Fruit fly (Drosophila melanogaster) whole organism, prepupa: Measurements from ENCODE around the gene CG43675.

Experiments
- Blimp-1 ChIP-seq: fragments of 200-800 bp; sonication (Bioruptor generic); optimal IDR thresholded peaks from 3 replicates; lab custom pipeline; 2017; ENCODE audit warnings: missing biosample characterization, missing genetic modification characterization, mild to moderate bottlenecking, moderate library complexity, missing genetic modification reagents
- CG10669 ChIP-seq: fragments of 200-800 bp; sonication (Bioruptor generic); optimal IDR thresholded peaks from 3 replicates; lab custom pipeline; 2018; ENCODE audit warnings: missing biosample characterization, mild to moderate bottlenecking, missing genetic modification characterization, moderate library complexity
- CG11762 ChIP-seq: fragments of 200-800 bp; sonication (Bioruptor generic); optimal IDR thresholded peaks from 3 replicates; lab custom pipeline; 2016; ENCODE audit warnings: missing biosample characterization, missing genetic modification characterization; ENCODE audit not compliant: insufficient read depth
- CG11902 ChIP-seq: fragments of 200-800 bp; sonication (Bioruptor generic); optimal IDR thresholded peaks from 3 replicates; lab custom pipeline; 2016; ENCODE audit warnings: missing biosample characterization, missing genetic modification characterization
- CG15336 ChIP-seq: fragments of 200-800 bp; sonication (Bioruptor generic); IDR thresholded peaks from 2 replicates; pipeline ENCODE4 v1.3.6; 2022; ENCODE audit warnings: missing biosample characterization, missing genetic modification characterization
- CG1621 ChIP-seq: fragments of 200-800 bp; sonication (Bioruptor generic); optimal IDR thresholded peaks from 3 replicates; lab custom pipeline; 2018; ENCODE audit warnings: missing biosample characterization, mild to moderate bottlenecking, missing genetic modification characterization
- CG16779 ChIP-seq: fragments of 200-800 bp; sonication (Bioruptor generic); optimal IDR thresholded peaks from 3 replicates; lab custom pipeline; 2017; ENCODE audit warnings: missing biosample characterization, mild to moderate bottlenecking, missing genetic modification characterization
- CG3032 ChIP-seq: fragments of 200-800 bp; optimal IDR thresholded peaks from 2 replicates; lab custom pipeline; 2019; ENCODE audit warnings: missing biosample characterization, mild to moderate bottlenecking, missing genetic modification characterization, moderate library complexity
- CG31627 ChIP-seq: fragments of 200-800 bp; sonication (Bioruptor generic); optimal IDR thresholded peaks from 3 replicates; lab custom pipeline; 2016; ENCODE audit warnings: missing biosample characterization, missing genetic modification characterization
- CG32006 ChIP-seq: fragments of 200-800 bp; sonication (Bioruptor generic); optimal IDR thresholded peaks from 3 replicates; lab custom pipeline; 2017; ENCODE audit warnings: missing biosample characterization, mild to moderate bottlenecking, missing genetic modification characterization
- CG34406 ChIP-seq: fragments of 200-800 bp; sonication (Bioruptor generic); optimal IDR thresholded peaks from 3 replicates; lab custom pipeline; 2016; ENCODE audit warnings: missing biosample characterization, missing genetic modification characterization
- CG4318 ChIP-seq: fragments of 200-800 bp; sonication (Bioruptor generic); optimal IDR thresholded peaks from 3 replicates; lab custom pipeline; 2017; ENCODE audit warnings: missing biosample characterization, mild to moderate bottlenecking, missing genetic modification characterization
- CG6276 ChIP-seq: fragments of 200-800 bp; sonication (Bioruptor generic); optimal IDR thresholded peaks from 2 replicates; lab custom pipeline; 2017; ENCODE audit warnings: missing biosample characterization, mild to moderate bottlenecking, missing genetic modification characterization
- CG6792 ChIP-seq: fragments of 200-800 bp; sonication (Bioruptor generic); optimal IDR thresholded peaks from 3 replicates; lab custom pipeline; 2016; ENCODE audit warnings: missing biosample characterization, missing genetic modification characterization
- CG6808 ChIP-seq: fragments of 200-800 bp; sonication (Bioruptor generic); optimal IDR thresholded peaks from 3 replicates; lab custom pipeline; 2017; ENCODE audit warnings: missing biosample characterization, missing genetic modification characterization, mild to moderate bottlenecking, moderate library complexity, missing genetic modification reagents
- CG7368 ChIP-seq: fragments of 200-800 bp; sonication (Bioruptor generic); optimal IDR thresholded peaks from 3 replicates; lab custom pipeline; 2016; ENCODE audit warnings: missing biosample characterization, missing genetic modification characterization
- CG8319 ChIP-seq: fragments of 200-800 bp; sonication (Bioruptor generic); optimal IDR thresholded peaks from 3 replicates; lab custom pipeline; 2016; ENCODE audit warnings: missing biosample characterization, missing genetic modification characterization
- CG8632 ChIP-seq: fragments of 200-800 bp; sonication (Bioruptor generic); optimal IDR thresholded peaks from 3 replicates; lab custom pipeline; 2016; ENCODE audit warnings: missing biosample characterization, missing genetic modification characterization
- CG9139 ChIP-seq: fragments of 200-800 bp; sonication (Bioruptor generic); optimal IDR thresholded peaks from 3 replicates; lab custom pipeline; 2017; ENCODE audit warnings: missing biosample characterization, mild to moderate bottlenecking, missing genetic modification characterization
- Eip75B ChIP-seq: fragments of 200-800 bp; sonication (Bioruptor generic); optimal IDR thresholded peaks from 3 replicates; lab custom pipeline; 2016; ENCODE audit warnings: missing biosample characterization, missing genetic modification characterization
- Eip93F ChIP-seq: fragments of 200-800 bp; sonication (Bioruptor generic); optimal IDR thresholded peaks from 2 replicates; lab custom pipeline; 2016; ENCODE audit warnings: missing biosample characterization, mild to moderate bottlenecking, missing genetic modification characterization
- Ets21C ChIP-seq: fragments of 200-800 bp; sonication (Bioruptor generic); optimal IDR thresholded peaks from 3 replicates; lab custom pipeline; 2016; ENCODE audit warnings: missing biosample characterization, missing genetic modification characterization
- Gug ChIP-seq: fragments of 200-800 bp; sonication (Bioruptor generic); IDR thresholded peaks from 2 replicates; pipeline ENCODE4 v1.3.6; 2022; ENCODE audit warnings: missing biosample characterization, missing genetic modification characterization
- Hr38 ChIP-seq: sonication (Bioruptor generic); optimal IDR thresholded peaks from 2 replicates; lab custom pipeline; 2016; ENCODE audit warnings: missing biosample characterization, missing genetic modification characterization
- Hr39 ChIP-seq: fragments of 200-800 bp; sonication (Bioruptor generic); optimal IDR thresholded peaks from 2 replicates; lab custom pipeline; 2016; ENCODE audit warnings: missing biosample characterization, missing genetic modification characterization
- Met ChIP-seq: fragments of 200-800 bp; sonication (Bioruptor generic); optimal IDR thresholded peaks from 3 replicates; lab custom pipeline; 2016; ENCODE audit warnings: missing biosample characterization, missing genetic modification characterization
- Smox ChIP-seq: fragments of 200-800 bp; sonication (Bioruptor generic); optimal IDR thresholded peaks from 3 replicates; lab custom pipeline; 2016; ENCODE audit warnings: missing biosample characterization, missing genetic modification characterization
- Sox102F ChIP-seq: fragments of 200-800 bp; sonication (Bioruptor generic); optimal IDR thresholded peaks from 2 replicates; lab custom pipeline; 2016; ENCODE audit warnings: missing biosample characterization, mild to moderate bottlenecking, missing genetic modification characterization
- Sox14 ChIP-seq: fragments of 200-800 bp; sonication (Bioruptor generic); optimal IDR thresholded peaks from 3 replicates; lab custom pipeline; 2016; ENCODE audit warnings: missing biosample characterization, missing genetic modification characterization
- acj6 ChIP-seq: fragments of 200-800 bp; sonication (Bioruptor generic); optimal IDR thresholded peaks from 3 replicates; lab custom pipeline; 2016; ENCODE audit warnings: missing biosample characterization, missing genetic modification characterization
- cyc ChIP-seq: fragments of 200-800 bp; sonication (Bioruptor generic); optimal IDR thresholded peaks from 3 replicates; lab custom pipeline; 2016; ENCODE audit warnings: missing biosample characterization, missing genetic modification characterization
- dac ChIP-seq: fragments of 200-800 bp; sonication (Bioruptor generic); optimal IDR thresholded peaks from 2 replicates; lab custom pipeline; 2017; ENCODE audit warnings: missing biosample characterization, mild to moderate bottlenecking, missing genetic modification characterization
- dsx ChIP-seq: fragments of 200-800 bp; optimal IDR thresholded peaks from 3 replicates; lab custom pipeline; 2019; ENCODE audit warnings: missing biosample characterization, mild to moderate bottlenecking, missing genetic modification characterization, moderate library complexity; ENCODE audit not compliant: poor library complexity, severe bottlenecking
- esn ChIP-seq: fragments of 200-800 bp; sonication (Bioruptor generic); optimal IDR thresholded peaks from 2 replicates; lab custom pipeline; 2016; ENCODE audit warnings: missing biosample characterization, mild to moderate bottlenecking, missing genetic modification characterization, moderate library complexity
- fd59A ChIP-seq: fragments of 200-800 bp; sonication (Bioruptor generic); optimal IDR thresholded peaks from 2 replicates; lab custom pipeline; 2017; ENCODE audit warnings: missing biosample characterization, mild to moderate bottlenecking, missing genetic modification characterization, missing genetic modification reagents
- fd85E ChIP-seq: fragments of 200-800 bp; sonication (Bioruptor generic); optimal IDR thresholded peaks from 3 replicates; lab custom pipeline; 2016; ENCODE audit warnings: missing biosample characterization, missing genetic modification characterization
- fkh ChIP-seq: fragments of 200-800 bp; sonication (Bioruptor generic); optimal IDR thresholded peaks from 3 replicates; lab custom pipeline; 2017; ENCODE audit warnings: missing biosample characterization, mild to moderate bottlenecking, missing genetic modification characterization, moderate library complexity
- net ChIP-seq: fragments of 200-800 bp; sonication (Bioruptor generic); optimal IDR thresholded peaks from 3 replicates; lab custom pipeline; 2016; ENCODE audit warnings: missing biosample characterization, missing genetic modification characterization
- salr ChIP-seq, 2 experiments: fragments of 200-800 bp; sonication (Bioruptor generic); optimal IDR thresholded peaks; 3 replicates each; lab custom pipeline; 2016 to 2018; ENCODE audit warnings: missing biosample characterization in 2 of 2, missing genetic modification characterization in 2 of 2, mild to moderate bottlenecking in 1 of 2
- ss ChIP-seq, 2 experiments: fragments of 200-800 bp; sonication (Bioruptor generic); optimal IDR thresholded peaks; 2 replicates in 1 of 2; 3 replicates in 1 of 2; lab custom pipeline; 2017 to 2018; ENCODE audit warnings: mild to moderate bottlenecking in 2 of 2, missing biosample characterization in 2 of 2, missing genetic modification characterization in 2 of 2, moderate library complexity in 1 of 2
- svp ChIP-seq: fragments of 200-800 bp; sonication (Bioruptor generic); peaks from one replicate; lab custom pipeline; 2016; ENCODE audit warnings: missing biosample characterization, missing genetic modification characterization
- topi ChIP-seq: fragments of 200-800 bp; sonication (Bioruptor generic); optimal IDR thresholded peaks from 3 replicates; lab custom pipeline; 2016; ENCODE audit warnings: missing biosample characterization, missing genetic modification characterization
- vri ChIP-seq: fragments of 200-800 bp; sonication (Bioruptor generic); optimal IDR thresholded peaks from 3 replicates; lab custom pipeline; 2016; ENCODE audit warnings: missing biosample characterization, mild to moderate bottlenecking, missing genetic modification characterization

The CG43675 gene

dm6 chr3R:9351415-9352379 lies 3.6 kb upstream of the CG43675 start (continued):
- TF ChIP-seq acj6 (GFP tag; lab: Kevin White, UChicago) (peak; percentile 73), fd59A (peak; percentile 28), Hr38 (GFP tag; lab: Kevin White, UChicago) (no peak), salr (GFP tag; optimal IDR thresholded peaks at IDR 0.05; lab: Kevin White, UChicago) (peak in 1 of 2 experiments; percentile 81), CG6276 (peak; percentile 54), CG32006 (peak; percentile 88), fkh (GFP tag; lab: Kevin White, UChicago) (peak; percentile 95), CG31627 (GFP tag; lab: Kevin White, UChicago) (peak; percentile 47), topi (GFP tag; lab: Kevin White, UChicago) (peak; percentile 57), CG11902 (GFP tag; lab: Kevin White, UChicago) (peak; percentile 10), Met (GFP tag; lab: Kevin White, UChicago) (peak; percentile 68), CG8319 (GFP tag; lab: Kevin White, UChicago) (no peak), CG6808 (GFP tag; lab: Kevin White, UChicago) (peak; percentile 33), CG34406 (GFP tag; lab: Kevin White, UChicago) (peak; percentile 51), CG8632 (peak; percentile 58), Ets21C (GFP tag; lab: Kevin White, UChicago) (peak; percentile 25), CG1621 (peak; percentile 17), fd85E (GFP tag; lab: Kevin White, UChicago) (peak; percentile 44), CG9139 (peak; percentile 10), CG7368 (GFP tag; lab: Kevin White, UChicago) (peak; percentile 51), CG4318 (GFP tag; lab: Kevin White, UChicago) (peak; percentile 63), ss (GFP tag; optimal IDR thresholded peaks at IDR 0.05; lab: Kevin White, UChicago) (peak in 1 of 2 experiments; percentile 25), CG6792 (peak; percentile 4), CG3032 (peak; percentile 29)

dm6 chr3R:9352595-9353275 lies 2.6 kb upstream of the CG43675 start:
- TF ChIP-seq acj6 (GFP tag; lab: Kevin White, UChicago) = no peak
- no peak for TF ChIP-seq dac (GFP tag; lab: Kevin White, UChicago)
- TF ChIP-seq dsx (GFP tag; lab: Kevin White, UChicago) = peak; percentile 14
- TF ChIP-seq, all 60 proteins: peak for 1

dm6 chr3R:9353276-9353652 lies 2.0 kb upstream of the CG43675 start:
- TF ChIP-seq Sox14 (GFP tag; lab: Kevin White, UChicago) (peak; percentile 79), CG9139 (peak; percentile 44), Met (GFP tag; lab: Kevin White, UChicago) (peak; percentile 88), Blimp-1 (GFP tag; lab: Kevin White, UChicago) (peak; percentile 72), CG15336 (no peak), acj6 (GFP tag; lab: Kevin White, UChicago) (peak; percentile 90), CG11762 (GFP tag; lab: Kevin White, UChicago) (peak; percentile 88), Eip93F (peak; percentile 90), topi (GFP tag; lab: Kevin White, UChicago) (peak; percentile 85), net (GFP tag; lab: Kevin White, UChicago) (peak; percentile 85), Hr38 (GFP tag; lab: Kevin White, UChicago) (no peak), vri (peak; percentile 41), cyc (peak; percentile 85), fd85E (GFP tag; lab: Kevin White, UChicago) (no peak), esn (GFP tag; lab: Kevin White, UChicago) (peak; percentile 91), Gug (no peak), svp (GFP tag; lab: Kevin White, UChicago) (peak; percentile 90), Smox (peak; percentile 87), CG10669 (GFP tag; lab: Kevin White, UChicago) (peak; percentile 85), dsx (GFP tag; lab: Kevin White, UChicago) (peak; percentile 55), Eip75B (peak; percentile 78), salr (GFP tag; optimal IDR thresholded peaks at IDR 0.05; lab: Kevin White, UChicago) (peak in 1 of 2 experiments; percentile 93), CG16779 (tag; lab: Kevin White, UChicago) (peak; percentile 80), Hr39 (GFP tag; lab: Kevin White, UChicago) (peak; percentile 71), CG6808 (GFP tag; lab: Kevin White, UChicago) (peak; percentile 72), CG32006 (peak; percentile 96), Sox102F (peak; percentile 84)
